Worm (Caenorhabditis elegans): ENCODE measurements around the gene ZK353.3.

- TF ChIP-seq nhr-11 (tag; optimal IDR thresholded peaks at IDR 0.05) (no peak), ztf-11 (tag; optimal IDR thresholded peaks at IDR 0.05) (no peak), nhr-77 (tag; optimal IDR thresholded peaks at IDR 0.05) (no peak), ceh-82 (tag; optimal IDR thresholded peaks at IDR 0.05) (no peak), nfya-1 (tag; optimal IDR thresholded peaks at IDR 0.05; ENCODE audit: insufficient read depth) (no peak), sea-2 (GFP tag; optimal IDR thresholded peaks at IDR 0.05) (no peak), unc-62 (GFP tag; optimal IDR thresholded peaks at IDR 0.05) (no peak), aly-2 (tag; optimal IDR thresholded peaks at IDR 0.05) (no peak)
Measured at ce11 chrIII:8446061-8446460, 50.3 kb downstream of the ZK353.3 start.

Measured in whole organism, L3 larva.